Fruit fly (Drosophila melanogaster) whole organism, embryonic: ENCODE measurements around the gene htt.

ENCODE experiments used
- BEAF-32 ChIP-seq: fragments of 200-800 bp; sonication (Bioruptor generic); optimal IDR thresholded peaks from 3 replicates; lab custom pipeline; 2017; ENCODE audit warnings: missing biosample characterization, missing genetic modification characterization, mild to moderate bottlenecking, moderate library complexity, missing genetic modification reagents
- CG10147 ChIP-seq: fragments of 200-800 bp; sonication (Bioruptor generic); optimal IDR thresholded peaks from 2 replicates; lab custom pipeline; 2019; ENCODE audit warnings: missing biosample characterization, mild to moderate bottlenecking, missing genetic modification characterization, moderate library complexity
- CG10366 ChIP-seq: fragments of 200-800 bp; sonication (Bioruptor generic); IDR thresholded peaks from 2 replicates; pipeline ENCODE4 v1.3.6; 2022; ENCODE audit warnings: missing biosample characterization, missing genetic modification characterization
- CG11456 ChIP-seq: fragments of 200-800 bp; sonication (Bioruptor generic); IDR thresholded peaks from 3 replicates; pipeline ENCODE4 v1.3.6; 2022; ENCODE audit warnings: missing biosample characterization, missing genetic modification characterization
- CG11504 ChIP-seq: fragments of 200-800 bp; sonication (Bioruptor generic); optimal IDR thresholded peaks from 3 replicates; lab custom pipeline; 2019; ENCODE audit warnings: missing biosample characterization, mild to moderate bottlenecking, missing genetic modification characterization, moderate library complexity
- CG11560 ChIP-seq: fragments of 200-800 bp; sonication (Bioruptor generic); IDR thresholded peaks from 3 replicates; pipeline ENCODE4 v1.3.6; 2022; ENCODE audit warnings: missing biosample characterization, missing genetic modification characterization
- CG12659 ChIP-seq: fragments of 200-800 bp; sonication (Bioruptor generic); optimal IDR thresholded peaks from 3 replicates; lab custom pipeline; 2017; ENCODE audit warnings: mild to moderate bottlenecking, missing biosample characterization, missing genetic modification reagents, missing genetic modification characterization
- CG12769 ChIP-seq: fragments of 200-800 bp; sonication (Bioruptor generic); optimal IDR thresholded peaks from 2 replicates; lab custom pipeline; 2019; ENCODE audit warnings: missing biosample characterization, mild to moderate bottlenecking, missing genetic modification characterization, moderate library complexity
- CG14050 ChIP-seq: fragments of 200-800 bp; sonication (Bioruptor generic); IDR thresholded peaks from 3 replicates; pipeline ENCODE4 v1.3.6; 2022; ENCODE audit warnings: missing biosample characterization, missing genetic modification characterization
- CG15269 ChIP-seq: fragments of 200-800 bp; sonication (Bioruptor generic); optimal IDR thresholded peaks from 2 replicates; lab custom pipeline; 2018; ENCODE audit warnings: missing biosample characterization, mild to moderate bottlenecking, missing genetic modification characterization, moderate library complexity
- CG17568 ChIP-seq: fragments of 200-800 bp; sonication (Bioruptor generic); optimal IDR thresholded peaks from 2 replicates; lab custom pipeline; 2018; ENCODE audit warnings: missing biosample characterization, mild to moderate bottlenecking, missing genetic modification characterization, moderate library complexity
- CG31388 ChIP-seq: fragments of 200-800 bp; sonication (Bioruptor generic); optimal IDR thresholded peaks from 2 replicates; lab custom pipeline; 2016; ENCODE audit warnings: missing biosample characterization, missing genetic modification characterization
- CG34422 ChIP-seq: fragments of 200-800 bp; sonication (Bioruptor generic); IDR thresholded peaks from 3 replicates; pipeline ENCODE4 v1.3.6; 2022; ENCODE audit warnings: missing biosample characterization, missing genetic modification characterization
- CG4404 ChIP-seq: fragments of 200-800 bp; sonication (Bioruptor generic); IDR thresholded peaks from 2 replicates; pipeline ENCODE4 v1.3.6; 2022; ENCODE audit warnings: missing biosample characterization, missing genetic modification characterization
- CG4730 ChIP-seq: fragments of 200-800 bp; sonication (Bioruptor generic); IDR thresholded peaks from 2 replicates; pipeline ENCODE4 v1.3.6; 2022; ENCODE audit warnings: missing biosample characterization, missing genetic modification characterization
- CG5180 ChIP-seq: fragments of 200-800 bp; sonication (Bioruptor generic); optimal IDR thresholded peaks from 3 replicates; lab custom pipeline; 2017; ENCODE audit warnings: missing biosample characterization, missing genetic modification characterization, mild to moderate bottlenecking, moderate library complexity, missing genetic modification reagents
- CG5245 ChIP-seq: fragments of 200-800 bp; sonication (Bioruptor generic); optimal IDR thresholded peaks from 3 replicates; lab custom pipeline; 2016; ENCODE audit warnings: missing biosample characterization, missing genetic modification characterization
- CG7839 ChIP-seq: fragments of 200-800 bp; sonication (Bioruptor generic); optimal IDR thresholded peaks from 3 replicates; lab custom pipeline; 2018; ENCODE audit warnings: missing biosample characterization, mild to moderate bottlenecking, missing genetic modification characterization, moderate library complexity
- HHEX ChIP-seq: fragments of 200-800 bp; sonication (Bioruptor generic); optimal IDR thresholded peaks from 3 replicates; lab custom pipeline; 2017; ENCODE audit warnings: missing biosample characterization, mild to moderate bottlenecking, missing genetic modification characterization, missing genetic modification reagents
- Hr51 ChIP-seq, 2 experiments: fragments of 200-800 bp; sonication (Bioruptor generic); optimal IDR thresholded peaks; 2 replicates in 1 of 2; 3 replicates in 1 of 2; lab custom pipeline; 2016 to 2018; ENCODE audit warnings: missing biosample characterization in 2 of 2, missing genetic modification characterization in 2 of 2, mild to moderate bottlenecking in 1 of 2, moderate library complexity in 1 of 2
- Optix ChIP-seq: fragments of 200-800 bp; sonication (Bioruptor generic); IDR thresholded peaks from 3 replicates; pipeline ENCODE4 v1.3.6; 2022; ENCODE audit warnings: missing biosample characterization, missing genetic modification characterization
- Ravus ChIP-seq: fragments of 200-800 bp; sonication (Bioruptor generic); IDR thresholded peaks from 2 replicates; pipeline ENCODE4 v1.3.6; 2022; ENCODE audit warnings: missing biosample characterization, missing genetic modification characterization
- Six4 ChIP-seq: fragments of 200-800 bp; sonication (Bioruptor generic); optimal IDR thresholded peaks from 2 replicates; lab custom pipeline; 2016; ENCODE audit warnings: missing biosample characterization, missing genetic modification characterization
- Sox100B ChIP-seq: fragments of 200-800 bp; sonication (Bioruptor generic); optimal IDR thresholded peaks from 3 replicates; lab custom pipeline; 2018; ENCODE audit warnings: missing biosample characterization, mild to moderate bottlenecking, missing genetic modification characterization
- Spps ChIP-seq: fragments of 200-800 bp; sonication (Bioruptor generic); optimal IDR thresholded peaks from 2 replicates; lab custom pipeline; 2018; ENCODE audit warnings: missing biosample characterization, mild to moderate bottlenecking, missing genetic modification characterization
- Stat92E ChIP-seq, 3 experiments: fragments of >200 bp in 2 of 3; fragments of 200-800 bp in 1 of 3; sonication (Bioruptor generic) in 1 of 3; optimal IDR thresholded peaks; 2 replicates each; lab custom pipeline; 2017 to 2019; ENCODE audit warnings: missing biosample characterization in 3 of 3, missing genetic modification characterization in 3 of 3, mild to moderate bottlenecking in 1 of 3, moderate library complexity in 1 of 3
- al ChIP-seq: fragments of 200-800 bp; sonication (Bioruptor generic); IDR thresholded peaks from 2 replicates; pipeline ENCODE4 v1.3.6; 2022; ENCODE audit warnings: missing biosample characterization, missing genetic modification characterization
- bcd ChIP-seq: fragments of 200-800 bp; sonication (Bioruptor generic); optimal IDR thresholded peaks from 2 replicates; lab custom pipeline; 2017; ENCODE audit warnings: missing biosample characterization, mild to moderate bottlenecking, missing genetic modification characterization
- caup ChIP-seq: fragments of 200-800 bp; sonication (Bioruptor generic); optimal IDR thresholded peaks from 3 replicates; lab custom pipeline; 2017; ENCODE audit warnings: missing biosample characterization, mild to moderate bottlenecking, missing genetic modification characterization, moderate library complexity; ENCODE audit not compliant: severe bottlenecking
- chif ChIP-seq, 2 experiments: fragments of 200-800 bp; sonication (Bioruptor generic); optimal IDR thresholded peaks; 3 replicates each; lab custom pipeline; 2016; ENCODE audit warnings: missing biosample characterization in 2 of 2, missing genetic modification characterization in 2 of 2
- chm ChIP-seq: fragments of 200-800 bp; sonication (Bioruptor generic); IDR thresholded peaks from 2 replicates; pipeline ENCODE4 v1.3.6; 2022; ENCODE audit warnings: missing biosample characterization, missing genetic modification characterization
- chn ChIP-seq: fragments of 200-800 bp; sonication (Bioruptor generic); optimal IDR thresholded peaks from 2 replicates; lab custom pipeline; 2016; ENCODE audit warnings: missing biosample characterization, missing genetic modification characterization
- corto ChIP-seq: fragments of 200-800 bp; sonication (Bioruptor generic); optimal IDR thresholded peaks from 2 replicates; lab custom pipeline; 2016; ENCODE audit warnings: missing biosample characterization, mild to moderate bottlenecking, missing genetic modification characterization, moderate library complexity
- dimm ChIP-seq: fragments of 200-800 bp; sonication (Bioruptor generic); IDR thresholded peaks from 2 replicates; pipeline ENCODE4 v1.3.6; 2022; ENCODE audit warnings: missing biosample characterization, missing genetic modification characterization
- dmrt99B ChIP-seq: fragments of 200-800 bp; sonication (Bioruptor generic); optimal IDR thresholded peaks from 2 replicates; lab custom pipeline; 2018; ENCODE audit warnings: missing biosample characterization, mild to moderate bottlenecking, missing genetic modification characterization, moderate library complexity
- exex ChIP-seq: fragments of 200-800 bp; sonication (Bioruptor generic); optimal IDR thresholded peaks from 4 replicates; lab custom pipeline; 2018; ENCODE audit warnings: missing biosample characterization, mild to moderate bottlenecking, missing genetic modification characterization, moderate library complexity
- gfzf ChIP-seq: fragments of 200-800 bp; sonication (Bioruptor generic); optimal IDR thresholded peaks from 2 replicates; lab custom pipeline; 2016; ENCODE audit warnings: missing biosample characterization, mild to moderate bottlenecking, missing genetic modification characterization, moderate library complexity
- h ChIP-seq: fragments of >200 bp; optimal IDR thresholded peaks from 2 replicates; lab custom pipeline; 2017
- hb ChIP-seq: fragments of 200-800 bp; sonication (Bioruptor generic); IDR thresholded peaks from 3 replicates; pipeline ENCODE4 v1.3.6; 2022; ENCODE audit warnings: missing biosample characterization, missing genetic modification characterization; ENCODE audit not compliant: partially characterized antibody
- inv ChIP-seq: fragments of 200-800 bp; sonication (Bioruptor generic); IDR thresholded peaks from 2 replicates; pipeline ENCODE4 v1.3.6; 2022; ENCODE audit warnings: missing biosample characterization, missing genetic modification characterization; ENCODE audit not compliant: partially characterized antibody
- kah ChIP-seq: fragments of 200-800 bp; sonication (Bioruptor generic); optimal IDR thresholded peaks from 2 replicates; lab custom pipeline; 2018; ENCODE audit warnings: missing biosample characterization, mild to moderate bottlenecking, missing genetic modification characterization
- klu ChIP-seq: fragments of 200-800 bp; sonication (Bioruptor generic); IDR thresholded peaks from 2 replicates; pipeline ENCODE4 v1.3.6; 2022; ENCODE audit warnings: missing biosample characterization, missing genetic modification characterization
- scrt ChIP-seq: fragments of 200-800 bp; sonication (Bioruptor generic); optimal IDR thresholded peaks from 2 replicates; lab custom pipeline; 2018; ENCODE audit warnings: missing biosample characterization, mild to moderate bottlenecking, missing genetic modification characterization, moderate library complexity
- tin ChIP-seq: fragments of 200-800 bp; sonication (Bioruptor generic); optimal IDR thresholded peaks from 3 replicates; lab custom pipeline; 2016; ENCODE audit warnings: missing biosample characterization, missing genetic modification characterization
- unc-4 ChIP-seq: fragments of 200-800 bp; sonication (Bioruptor generic); IDR thresholded peaks from 2 replicates; pipeline ENCODE4 v1.3.6; 2022; ENCODE audit warnings: missing biosample characterization, missing genetic modification characterization; ENCODE audit not compliant: partially characterized antibody
- unpg ChIP-seq: fragments of 200-800 bp; sonication (Bioruptor generic); optimal IDR thresholded peaks from 3 replicates; lab custom pipeline; 2018; ENCODE audit warnings: missing biosample characterization, mild to moderate bottlenecking, missing genetic modification characterization, moderate library complexity
- vfl ChIP-seq: fragments of 200-800 bp; sonication (Bioruptor generic); optimal IDR thresholded peaks from 2 replicates; lab custom pipeline; 2016; ENCODE audit warnings: missing biosample characterization, missing genetic modification characterization

Gene htt

DNA sequence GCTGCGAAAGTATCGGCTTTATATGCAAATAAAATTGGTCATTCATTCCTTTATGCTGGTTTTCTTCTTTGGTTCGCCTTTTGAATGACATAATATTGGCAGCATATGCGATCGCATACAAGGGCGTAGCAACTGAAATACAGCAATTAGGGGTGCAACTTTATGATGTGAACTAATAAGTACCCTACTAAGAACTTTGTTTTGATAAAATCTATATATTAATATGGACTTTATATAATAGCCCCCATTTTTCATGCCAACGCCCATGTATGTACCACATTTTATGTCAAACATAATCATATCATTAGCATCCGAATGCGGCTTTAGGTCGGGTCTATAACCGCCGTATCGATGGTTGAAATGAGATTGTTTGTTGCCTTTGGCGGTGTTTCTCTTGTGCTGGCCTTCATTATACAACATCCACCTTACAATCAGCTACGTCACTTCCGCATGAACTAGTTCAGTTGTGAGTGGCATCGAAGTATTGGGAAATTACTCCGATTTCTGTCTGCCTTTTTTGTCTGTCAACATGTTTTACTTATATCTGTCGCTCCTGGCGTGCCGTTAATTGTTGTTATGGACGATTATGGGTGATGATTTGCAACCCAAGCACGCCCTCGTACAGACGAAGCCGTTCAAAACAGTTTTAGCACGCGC, 19.0 kb upstream of the htt start (continued):
- TF ChIP-seq CG14050 (GFP tag; lab: Robert Waterston, UW) = peak; percentile 27; the same call in 1 of the 3 replicates
- peak; percentile 67 for TF ChIP-seq CG11504 (tag; lab: Kevin White, UChicago)
- TF ChIP-seq CG4730 (GFP tag; lab: Robert Waterston, UW) = peak; percentile 56
- no peak for TF ChIP-seq CG5245 (GFP tag; lab: Kevin White, UChicago)
- TF ChIP-seq chm (GFP tag; lab: Robert Waterston, UW) = no peak; the same call in 1 of the 2 replicates
- TF ChIP-seq corto (GFP tag; lab: Kevin White, UChicago) = no peak
- no peak for TF ChIP-seq Spps (tag; lab: Kevin White, UChicago)
- TF ChIP-seq chn (GFP tag; lab: Kevin White, UChicago) = peak; percentile 6
- peak; percentile 68 for TF ChIP-seq unpg (GFP tag; lab: Kevin White, UChicago)
- TF ChIP-seq CG10366 = peak; percentile 71
- peak; percentile 4 for TF ChIP-seq Six4 (GFP tag; lab: Kevin White, UChicago)
- peak; percentile 6 for TF ChIP-seq Sox100B
- no peak for TF ChIP-seq chif (GFP tag; optimal IDR thresholded peaks at IDR 0.05; lab: Kevin White, UChicago)
- no peak; the same call in 2 of the 3 replicates for TF ChIP-seq Optix
- TF ChIP-seq Hr51 (GFP tag; optimal IDR thresholded peaks at IDR 0.05; lab: Kevin White, UChicago) = peak in 1 of 2 experiments; percentile 73
- peak; percentile 53 for TF ChIP-seq bcd
- TF ChIP-seq dmrt99B (tag; lab: Kevin White, UChicago) = peak; percentile 71
- TF ChIP-seq CG5180 (GFP tag; lab: Kevin White, UChicago) = peak; percentile 29
- TF ChIP-seq HHEX = peak; percentile 58
- peak; percentile 67 for TF ChIP-seq caup (GFP tag; lab: Kevin White, UChicago)
- TF ChIP-seq CG12659 (GFP tag; lab: Kevin White, UChicago) = peak; percentile 37
- TF ChIP-seq scrt (GFP tag; lab: Kevin White, UChicago) = peak; percentile 13
- peak; percentile 11 for TF ChIP-seq tin (GFP tag; lab: Kevin White, UChicago)
- peak; percentile 14; the same call in 1 of the 2 replicates for TF ChIP-seq CG4404 (GFP tag; lab: Robert Waterston, UW)
- TF ChIP-seq CG34422 (GFP tag; lab: Robert Waterston, UW) = 0 out of 3 replicates have a peak, but pooled peaks have one; percentile 56
- no peak for TF ChIP-seq gfzf (GFP tag; lab: Kevin White, UChicago)

DNA sequence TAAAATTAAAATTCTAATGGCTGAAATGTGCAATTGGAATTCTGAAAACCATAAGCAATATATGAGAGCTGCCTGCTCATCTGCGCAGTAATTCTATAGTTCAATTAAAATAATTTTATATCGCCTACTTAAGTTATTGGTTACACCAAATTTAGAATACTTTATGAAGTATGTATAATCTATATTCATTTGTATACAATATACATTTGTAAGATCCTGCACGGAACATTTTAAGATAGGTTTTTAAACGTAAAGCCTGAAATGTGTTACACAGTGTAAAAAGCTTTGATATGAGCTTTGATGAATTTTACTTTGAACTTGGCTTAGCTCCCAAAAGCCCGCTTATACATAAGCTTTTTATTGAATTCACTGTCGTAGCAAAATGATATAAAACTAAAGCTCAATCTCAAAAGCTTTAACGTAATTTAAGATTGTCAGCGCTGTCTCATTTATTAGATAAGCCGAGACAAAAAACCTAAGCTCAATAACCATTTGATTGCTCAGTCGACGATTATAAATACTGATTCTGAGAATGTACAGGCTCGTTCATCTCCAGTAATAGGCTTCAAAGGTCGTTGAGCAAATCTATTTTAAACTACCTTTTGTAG, 18.4 kb upstream of the htt start:
- TF ChIP-seq CG31388 (GFP tag; lab: Kevin White, UChicago) (no peak), hb (no peak), inv (GFP tag; lab: Robert Waterston, UW) (no peak), BEAF-32 (GFP tag; lab: Kevin White, UChicago) (no peak), CG7839 (tag; lab: Kevin White, UChicago) (peak; percentile 35), Hr51 (GFP tag; optimal IDR thresholded peaks at IDR 0.05; lab: Kevin White, UChicago) (peak in 1 of 2 experiments; percentile 10), Stat92E (GFP tag; optimal IDR thresholded peaks at IDR 0.05; lab: Kevin White, UChicago) (no peak), dmrt99B (tag; lab: Kevin White, UChicago) (peak; percentile 5), CG12769 (tag; lab: Kevin White, UChicago) (peak; percentile 3), h (no peak), CG15269 (tag; lab: Kevin White, UChicago) (peak; percentile 40), vfl (GFP tag; lab: Kevin White, UChicago) (no peak), al (no peak), Ravus (GFP tag; lab: Robert Waterston, UW) (no peak), CG17568 (GFP tag; lab: Kevin White, UChicago) (no peak), CG10147 (GFP tag; lab: Kevin White, UChicago) (peak; percentile 36), dimm (GFP tag; lab: Robert Waterston, UW) (no peak), unc-4 (no peak), CG11456 (GFP tag; lab: Robert Waterston, UW) (no peak), exex (tag; lab: Kevin White, UChicago) (no peak), kah (GFP tag; lab: Kevin White, UChicago) (no peak), Spps (tag; lab: Kevin White, UChicago) (no peak), CG11560 (tag; lab: Robert Waterston, UW) (no peak), klu (GFP tag; lab: Robert Waterston, UW) (no peak)
